Fruit fly (Drosophila melanogaster) whole organism: Measurements from ENCODE around the gene CG14882.

ENCODE experiments used
- CG8478 ChIP-seq: fragments of >200 bp; optimal IDR thresholded peaks from 2 replicates; lab custom pipeline; 2018; ENCODE audit warnings: inconsistent platforms
- Dll ChIP-seq: fragments of >200 bp; optimal IDR thresholded peaks from 2 replicates; lab custom pipeline; 2017
- EcR ChIP-seq, 2 experiments: fragments of >200 bp; optimal IDR thresholded peaks; 2 replicates each; lab custom pipeline; 2017; ENCODE audit warnings: missing biosample characterization in 2 of 2, missing genetic modification characterization in 2 of 2, missing genetic modification reagents in 2 of 2
- pan ChIP-seq: fragments of >200 bp; optimal IDR thresholded peaks from 2 replicates; lab custom pipeline; 2017
- psq ChIP-seq: fragments of >200 bp; optimal IDR thresholded peaks from 2 replicates; lab custom pipeline; 2017
- usp ChIP-seq: fragments of >200 bp; optimal IDR thresholded peaks from 2 replicates; lab custom pipeline; 2017; ENCODE audit warnings: missing biosample characterization, missing genetic modification characterization, mixed read lengths

Gene CG14882

DNA sequence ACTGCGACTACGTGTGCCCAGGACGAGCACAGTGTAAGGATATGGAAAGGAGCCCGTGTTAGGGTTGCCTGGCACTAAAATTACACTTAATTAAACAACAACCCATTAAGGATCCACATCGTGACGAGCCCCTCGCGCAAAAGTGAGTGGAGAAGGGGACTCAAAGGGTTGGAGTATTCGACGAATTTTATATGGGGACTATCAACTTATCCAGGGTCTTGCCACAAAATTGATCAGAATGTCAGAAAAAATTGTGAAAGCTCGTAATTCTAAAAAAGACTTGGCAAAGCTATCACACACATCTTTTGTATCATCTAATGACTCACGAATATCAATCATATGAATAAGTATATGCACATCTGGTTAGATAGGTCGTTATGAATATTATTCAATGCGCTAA is 12.6 kb upstream of the CG14882 start, which contains the start of gene CG31279:
Gene CG31279 (plus strand): TSS at position 301 of the 400 bp plus-strand sequence.
- TF ChIP-seq pan (no peak), EcR (GFP tag; optimal IDR thresholded peaks at IDR 0.05; lab: Kevin White, UChicago) (no peak), usp (GFP tag; lab: Kevin White, UChicago) (no peak), psq (lab: Kevin White, UChicago) (no peak), Dll (lab: Kevin White, UChicago) (no peak), CG8478 (lab: Kevin White, UChicago) (no peak)

DNA sequence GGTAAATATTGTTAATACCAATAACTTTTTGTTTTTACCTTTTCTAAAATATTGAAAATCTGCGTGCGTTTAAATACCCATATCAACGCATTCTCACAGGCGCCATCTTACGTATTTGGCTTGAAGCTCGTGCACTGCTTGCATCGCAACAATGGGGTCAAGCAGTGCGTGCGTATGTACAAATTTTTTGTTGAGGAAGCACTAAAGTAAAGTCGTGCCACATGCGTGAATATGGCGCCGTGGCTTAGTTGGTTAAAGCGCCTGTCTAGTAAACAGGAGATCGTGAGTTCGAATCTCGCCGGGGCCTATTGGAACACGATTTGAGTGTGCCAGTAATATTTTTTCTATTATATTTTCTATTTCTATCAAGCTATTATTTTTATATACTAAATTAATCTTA is 11.3 kb upstream of the CG14882 start:
- no peak for TF ChIP-seq psq (lab: Kevin White, UChicago)
- TF ChIP-seq EcR (GFP tag; optimal IDR thresholded peaks at IDR 0.05; lab: Kevin White, UChicago): no peak
- TF ChIP-seq Dll (lab: Kevin White, UChicago): no peak
- TF ChIP-seq usp (GFP tag; lab: Kevin White, UChicago): no peak
- TF ChIP-seq pan: no peak
- no peak for TF ChIP-seq CG8478 (lab: Kevin White, UChicago)

DNA sequence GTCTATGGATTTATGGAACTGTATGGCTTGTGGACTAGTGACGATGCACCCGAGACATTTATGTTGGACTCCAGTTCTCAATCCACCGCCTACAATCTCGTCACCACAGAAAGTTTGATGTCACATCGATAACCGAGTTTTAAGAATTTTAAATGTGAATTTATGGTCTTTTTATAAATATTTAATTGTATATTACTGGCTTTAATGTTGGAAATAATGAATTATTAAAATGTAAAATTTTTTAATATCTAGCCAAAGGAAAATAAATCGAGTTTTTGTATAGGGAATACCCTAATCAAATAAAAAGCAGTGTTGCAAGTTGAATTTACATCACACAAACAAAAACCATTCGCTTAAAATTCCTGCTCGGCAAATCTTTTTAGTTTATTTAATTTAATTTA is 10.3 kb upstream of the CG14882 start, which contains the start of gene Fntb:
Gene Fntb (plus strand): TSS at position 334 of the 401 bp plus-strand sequence.
- TF ChIP-seq psq (lab: Kevin White, UChicago): no peak
- no peak for TF ChIP-seq EcR (GFP tag; optimal IDR thresholded peaks at IDR 0.05; lab: Kevin White, UChicago)
- no peak for TF ChIP-seq pan
- TF ChIP-seq Dll (lab: Kevin White, UChicago): no peak
- no peak for TF ChIP-seq usp (GFP tag; lab: Kevin White, UChicago)
- TF ChIP-seq CG8478 (lab: Kevin White, UChicago): no peak

DNA sequence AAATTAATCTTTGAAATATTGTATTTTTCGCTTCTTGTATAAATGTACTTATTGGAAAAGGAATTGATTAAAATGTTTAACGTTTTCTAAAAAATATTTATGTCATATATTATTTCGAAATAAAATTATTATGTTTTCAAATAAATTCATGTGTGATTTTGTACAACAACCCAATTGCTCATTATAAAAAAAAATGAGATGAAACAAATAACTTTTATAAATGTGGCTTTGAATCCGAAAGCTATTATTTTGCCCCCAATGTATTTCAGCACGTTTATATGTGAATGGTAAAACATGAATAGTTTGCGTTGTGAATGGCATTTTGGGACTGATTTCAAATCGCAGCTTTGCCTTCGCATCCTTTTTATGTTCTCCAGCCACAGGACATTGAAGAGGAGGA is 8.4 kb upstream of the CG14882 start, which contains the start of gene CG14881:
Gene CG14881 (plus strand): TSS at position 301 of the 400 bp plus-strand sequence.
- TF ChIP-seq EcR (GFP tag; optimal IDR thresholded peaks at IDR 0.05; lab: Kevin White, UChicago) (no peak), psq (lab: Kevin White, UChicago) (no peak), pan (no peak), usp (GFP tag; lab: Kevin White, UChicago) (no peak), CG8478 (lab: Kevin White, UChicago) (no peak), Dll (lab: Kevin White, UChicago) (no peak)

DNA sequence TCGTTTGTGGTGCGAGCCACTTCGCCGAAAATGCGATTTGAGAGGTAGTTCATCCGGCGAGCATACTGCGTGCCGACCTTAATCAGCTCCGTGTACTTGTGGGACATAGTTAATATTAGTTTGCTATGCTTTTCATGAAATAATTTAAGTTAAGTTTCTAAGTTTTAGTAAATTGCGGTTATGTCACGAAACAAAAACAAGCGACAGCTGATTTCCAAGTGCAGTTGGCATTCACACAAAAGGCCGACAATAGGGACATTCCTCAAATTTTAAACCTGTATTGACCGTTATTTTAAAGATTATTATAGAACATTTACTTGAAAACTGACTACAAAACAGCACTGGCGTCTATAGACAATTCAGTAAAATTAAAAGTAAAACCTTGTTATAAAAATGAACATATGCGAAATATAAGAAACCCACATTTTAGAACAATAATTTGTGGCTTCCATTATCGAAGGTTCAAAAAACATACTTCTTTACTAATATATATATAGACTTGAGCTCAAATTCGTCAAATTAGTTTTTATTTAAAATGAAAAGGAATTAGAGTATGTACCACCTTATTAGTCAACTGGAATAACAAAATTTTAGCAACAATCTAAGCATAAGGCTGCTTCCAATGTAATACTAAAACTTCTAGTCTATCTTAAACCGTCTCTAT is 6.5 kb upstream of the CG14882 start, which contains the start of gene mRpS33:
Gene mRpS33 (minus strand): TSS at position 224 of the 664 bp plus-strand sequence.
- TF ChIP-seq EcR (GFP tag; optimal IDR thresholded peaks at IDR 0.05; lab: Kevin White, UChicago): no peak
- TF ChIP-seq pan: no peak
- TF ChIP-seq psq (lab: Kevin White, UChicago): no peak
- TF ChIP-seq Dll (lab: Kevin White, UChicago): no peak
- TF ChIP-seq usp (GFP tag; lab: Kevin White, UChicago): no peak
- TF ChIP-seq CG8478 (lab: Kevin White, UChicago): no peak

DNA sequence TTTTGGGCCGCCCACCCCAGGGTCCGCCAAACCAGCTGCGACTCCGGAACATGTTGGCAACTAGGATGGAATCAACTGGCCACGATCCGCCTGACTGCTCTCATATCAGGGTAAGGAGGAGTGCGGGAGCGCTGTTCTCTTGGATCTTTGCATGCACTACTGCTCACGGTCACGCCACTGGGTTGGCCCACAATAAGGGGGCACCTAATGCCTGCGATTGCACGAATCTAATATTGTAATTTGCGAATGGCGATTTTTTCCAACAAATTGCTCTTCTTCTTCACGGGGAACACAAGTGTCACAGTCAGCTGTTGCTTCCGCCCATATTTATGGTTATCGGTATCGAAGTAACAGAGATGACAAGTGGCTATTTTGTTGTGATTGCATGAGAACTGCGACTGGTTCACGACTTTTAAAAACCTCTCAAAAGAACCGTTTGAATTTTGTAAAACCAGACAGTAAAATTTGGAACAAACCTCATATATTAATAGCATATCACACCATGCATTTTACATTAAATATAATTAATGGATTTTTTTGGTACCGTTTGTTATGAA is 1.6 kb upstream of the CG14882 start, which contains the start of gene ema:
Gene ema (minus strand): TSS at position 295 of the 557 bp plus-strand sequence.
- TF ChIP-seq usp (GFP tag; lab: Kevin White, UChicago) (no peak), Dll (lab: Kevin White, UChicago) (no peak), pan (no peak), psq (lab: Kevin White, UChicago) (no peak), CG8478 (lab: Kevin White, UChicago) (no peak), EcR (GFP tag; optimal IDR thresholded peaks at IDR 0.05; lab: Kevin White, UChicago) (no peak)

DNA sequence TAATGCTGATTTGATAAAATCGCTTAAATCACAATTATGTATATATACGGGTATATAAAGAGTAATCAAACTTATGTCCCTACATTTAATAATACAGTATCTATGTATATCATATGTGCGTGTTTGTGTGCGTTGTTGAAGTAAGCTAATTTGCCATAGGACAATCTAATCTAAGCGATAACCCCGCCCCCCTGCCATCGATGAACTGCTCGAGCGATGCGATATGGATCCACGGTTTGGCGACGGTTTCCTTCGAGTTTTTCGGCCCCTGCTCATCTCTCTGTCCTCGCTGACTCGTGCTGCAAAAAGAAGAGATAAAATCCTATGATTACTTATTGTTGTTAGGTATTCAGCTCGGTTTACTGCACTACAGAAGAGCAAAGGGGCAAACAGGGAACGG is 3.8 kb downstream of the CG14882 start:
- TF ChIP-seq usp (GFP tag; lab: Kevin White, UChicago) (no peak), Dll (lab: Kevin White, UChicago) (no peak), pan (no peak), CG8478 (lab: Kevin White, UChicago) (no peak), psq (lab: Kevin White, UChicago) (no peak), EcR (GFP tag; optimal IDR thresholded peaks at IDR 0.05; lab: Kevin White, UChicago) (no peak)

DNA sequence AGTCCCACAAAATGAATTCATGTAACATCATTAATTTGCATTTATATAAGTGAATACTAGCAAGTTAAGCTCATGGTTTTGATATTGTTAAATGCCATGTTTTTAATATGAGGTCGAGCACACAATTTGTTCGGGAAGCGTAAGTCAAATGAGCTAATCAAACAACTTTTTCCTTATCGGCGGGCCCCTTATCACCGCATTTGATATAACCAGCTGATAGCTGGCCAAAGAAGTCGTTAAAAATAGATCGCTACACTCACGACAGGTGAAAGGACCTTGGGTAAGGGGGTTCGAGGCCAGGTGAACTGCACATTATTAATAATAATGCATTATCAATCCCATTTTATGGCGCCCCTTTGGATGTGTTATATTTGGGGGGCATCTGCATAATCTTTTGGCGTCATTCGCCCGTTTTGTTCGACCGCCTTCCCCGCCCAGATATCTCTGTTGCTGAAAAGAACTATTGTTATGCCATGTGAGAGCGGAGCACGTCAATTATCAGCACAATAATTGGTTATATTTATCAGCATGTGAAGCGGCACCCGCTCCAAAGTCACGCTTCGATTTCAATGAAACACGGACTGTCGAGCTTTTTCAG is 4.5 kb downstream of the CG14882 start:
- TF ChIP-seq EcR (GFP tag; optimal IDR thresholded peaks at IDR 0.05; lab: Kevin White, UChicago): no peak
- no peak for TF ChIP-seq pan
- TF ChIP-seq Dll (lab: Kevin White, UChicago): no peak
- TF ChIP-seq psq (lab: Kevin White, UChicago): no peak
- no peak for TF ChIP-seq CG8478 (lab: Kevin White, UChicago)
- no peak for TF ChIP-seq usp (GFP tag; lab: Kevin White, UChicago)

DNA sequence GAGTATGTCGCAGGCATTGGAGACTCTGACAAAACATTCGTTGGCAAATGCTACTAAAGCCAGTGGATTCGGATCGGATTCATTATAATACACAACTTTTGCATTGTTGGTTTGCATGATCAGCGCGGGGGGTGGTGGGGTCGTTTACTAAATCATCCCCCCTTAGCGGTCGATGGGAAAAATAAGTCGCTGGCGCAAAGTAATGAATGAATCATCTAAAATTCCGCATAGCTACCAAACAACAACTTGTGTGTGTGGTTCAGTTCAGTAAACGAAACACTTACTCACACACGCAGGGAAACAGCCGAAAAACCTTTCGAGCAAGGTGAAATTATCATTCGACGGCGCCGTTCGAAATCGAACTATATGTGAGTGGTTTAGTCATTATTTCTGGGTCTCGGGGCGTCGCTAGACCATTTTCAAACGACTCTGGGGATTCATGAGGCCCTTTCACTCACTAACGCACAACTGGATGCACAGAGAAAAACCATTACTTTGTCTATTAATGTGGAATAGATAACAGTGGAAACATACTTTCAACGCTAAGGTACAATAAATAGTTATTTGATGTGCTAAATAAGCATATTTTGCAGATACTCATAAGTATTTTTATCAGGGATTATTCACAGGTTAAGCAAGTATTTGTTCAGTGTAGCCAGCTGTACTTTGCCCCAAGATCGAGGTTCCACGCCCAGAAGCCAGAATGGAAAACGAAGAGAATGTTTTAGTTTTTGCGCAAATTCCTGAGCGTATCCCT is 5.5 kb downstream of the CG14882 start:
- TF ChIP-seq Dll (lab: Kevin White, UChicago): no peak
- TF ChIP-seq usp (GFP tag; lab: Kevin White, UChicago): no peak
- TF ChIP-seq pan: no peak
- no peak for TF ChIP-seq EcR (GFP tag; optimal IDR thresholded peaks at IDR 0.05; lab: Kevin White, UChicago)
- TF ChIP-seq CG8478 (lab: Kevin White, UChicago): no peak
- TF ChIP-seq psq (lab: Kevin White, UChicago): no peak

DNA sequence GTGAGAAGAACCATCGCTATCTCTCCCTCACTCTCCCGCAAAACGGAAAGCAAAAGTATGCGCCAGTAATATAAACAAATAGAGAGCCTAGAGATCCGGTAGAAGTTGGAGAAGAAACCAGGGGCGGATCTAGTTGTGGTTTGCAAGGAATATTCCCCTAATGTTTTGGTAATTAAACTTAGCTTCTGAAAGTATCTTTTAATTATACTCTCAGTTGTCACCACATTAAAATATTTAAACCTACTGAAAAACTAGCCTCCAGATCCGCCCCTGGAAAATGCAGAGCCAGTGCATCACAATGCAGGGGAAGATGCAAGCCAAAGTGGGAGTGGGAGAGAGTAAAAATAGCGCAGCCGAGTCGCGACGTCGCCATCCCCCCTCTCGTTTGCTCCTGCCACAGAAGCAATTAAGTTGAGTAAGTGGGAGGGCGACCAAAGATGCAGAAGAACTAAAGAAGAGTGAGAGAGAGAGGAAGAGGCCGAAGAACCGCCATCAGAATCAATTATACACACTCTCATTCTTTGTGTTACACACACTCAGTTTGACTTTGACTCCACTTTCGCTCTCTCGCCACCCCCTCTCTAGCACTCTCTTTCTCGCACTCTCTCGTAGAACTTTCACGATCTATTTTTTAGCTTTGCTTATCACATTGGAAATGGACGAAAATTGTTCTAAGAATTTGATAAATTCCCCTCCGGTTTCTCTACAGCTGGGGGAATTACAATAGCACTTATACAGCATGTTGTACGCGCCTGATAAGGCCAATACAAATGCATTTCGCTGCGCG is 6.4 kb downstream of the CG14882 start:
- TF ChIP-seq EcR (GFP tag; optimal IDR thresholded peaks at IDR 0.05; lab: Kevin White, UChicago): peak in 1 of 2 experiments; percentile 34
- no peak for TF ChIP-seq usp (GFP tag; lab: Kevin White, UChicago)
